In the genomic region with DNA sequence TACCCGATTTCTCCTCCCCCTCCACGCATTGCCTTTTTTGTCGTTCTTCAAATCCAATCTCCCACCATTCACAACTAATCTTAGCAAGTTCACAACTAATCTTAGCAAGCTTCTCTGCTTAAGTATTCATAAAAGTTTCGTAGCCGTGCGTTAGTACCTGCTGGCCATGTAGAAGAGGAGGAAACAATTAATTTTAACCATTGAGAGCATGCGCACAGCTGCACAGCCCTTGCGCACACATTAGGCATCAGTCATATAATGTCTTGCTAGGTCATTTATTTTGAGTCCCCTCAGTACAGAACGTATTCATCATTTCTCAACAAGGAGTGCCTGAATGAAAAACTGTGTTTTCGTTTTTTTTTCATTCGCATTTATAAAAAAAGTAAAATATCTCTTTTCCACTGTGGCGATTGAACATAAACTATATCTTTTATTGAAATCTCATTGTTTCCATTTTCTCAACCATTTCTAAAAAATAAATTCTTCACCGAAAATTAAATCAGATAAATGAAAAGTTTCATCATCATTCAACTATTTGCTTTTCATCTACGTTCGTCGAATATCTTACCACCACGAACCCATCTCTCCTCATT, we compare ENCODE assay signal across 4 worm cellular contexts.
A peak's percentile ranks its signal among the peaks of the same experiment; 100 is the strongest.
TF ChIP-seq lines count a peak whose summit lies in the region.

No protein-coding gene starts in this region.

TF ChIP-seq in whole organism, L1 larva, 84 proteins besides CTCF, POLR2A, EP300 and RAD21:
- TF ChIP-seq nhr-85 (tag; lab: Kevin White, UChicago), result peak; percentile 28
- TF ChIP-seq unc-130 (tag; optimal IDR thresholded peaks at IDR 0.05; lab: Kevin White, UChicago), result no peak
- TF ChIP-seq efl-1 (optimal IDR thresholded peaks at IDR 0.05; lab: Kevin White, UChicago), result no peak
- TF ChIP-seq efl-1 (GFP tag; optimal IDR thresholded peaks at IDR 0.05 in 1 of 2; lab: Kevin White, UChicago), result peak in 1 of 2 experiments; percentile 90

TF ChIP-seq in whole organism, L2 larva, 48 proteins besides CTCF, POLR2A, EP300 and RAD21:
- TF ChIP-seq unc-55 (GFP tag; optimal IDR thresholded peaks at IDR 0.05; lab: Kevin White, UChicago) (peak; percentile 7), ztf-4 (tag; optimal IDR thresholded peaks at IDR 0.05; lab: Kevin White, UChicago) (no peak)

TF ChIP-seq in whole organism, L3 larva, 47 proteins besides CTCF, POLR2A, EP300 and RAD21:
- no peak for TF ChIP-seq fos-1 (tag; optimal IDR thresholded peaks at IDR 0.05; lab: Kevin White, UChicago)
- TF ChIP-seq ZK546.5 (tag; optimal IDR thresholded peaks at IDR 0.05; lab: Kevin White, UChicago), result no peak
- TF ChIP-seq nhr-77 (tag; optimal IDR thresholded peaks at IDR 0.05; lab: Kevin White, UChicago), result no peak
- TF ChIP-seq lin-39 (tag; optimal IDR thresholded peaks at IDR 0.05; lab: Kevin White, UChicago), result peak; percentile 53
TF ChIP-seq in whole organism, L3 larva: peak in this region for 1.

TF ChIP-seq in whole organism, mixed stage, embryonic, 35 proteins besides CTCF, POLR2A, EP300 and RAD21:
- TF ChIP-seq lin-32 (GFP tag; optimal IDR thresholded peaks at IDR 0.05; lab: Kevin White, UChicago) (peak; percentile 37), sptf-1 (tag; optimal IDR thresholded peaks at IDR 0.05; lab: Kevin White, UChicago) (no peak), sem-2 (GFP tag; optimal IDR thresholded peaks at IDR 0.05; lab: Kevin White, UChicago) (no peak), nhr-2 (tag; optimal IDR thresholded peaks at IDR 0.05; lab: Kevin White, UChicago) (peak; percentile 28)
